Fruit fly (Drosophila melanogaster): ENCODE data around the gene CG15876.

CG15876 gene

dm6 chr3L:4694823-4695222 lies at the start of gene CG15876:
CG15876 (minus strand) TSS chr3L:4694845.
- TF ChIP-seq CTCF (optimal IDR thresholded peaks at IDR 0.05), result no peak
- no peak for TF ChIP-seq CG8478 (optimal IDR thresholded peaks at IDR 0.05)

DNA sequence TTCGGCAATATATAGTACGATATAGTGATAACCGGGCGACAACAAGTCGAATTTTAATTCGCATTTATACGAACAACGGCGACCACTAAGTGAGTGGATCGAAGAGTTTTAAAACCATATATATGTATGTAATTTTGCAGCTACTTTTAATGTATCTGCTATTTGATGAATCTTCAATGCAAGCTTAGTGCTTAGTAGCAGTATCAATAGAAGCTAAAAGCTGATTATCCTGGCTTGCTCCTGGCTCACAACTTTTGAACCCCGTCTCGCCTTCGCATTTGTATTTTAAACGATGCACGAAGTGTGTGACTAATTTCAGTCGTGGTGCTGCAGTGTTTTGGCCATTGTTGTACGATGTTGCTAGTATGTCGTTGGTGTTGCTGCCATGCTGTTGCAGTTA lies 42.0 kb upstream of the CG15876 start:
- TF ChIP-seq CTCF (optimal IDR thresholded peaks at IDR 0.05) (no peak), CG8478 (optimal IDR thresholded peaks at IDR 0.05) (no peak)

DNA sequence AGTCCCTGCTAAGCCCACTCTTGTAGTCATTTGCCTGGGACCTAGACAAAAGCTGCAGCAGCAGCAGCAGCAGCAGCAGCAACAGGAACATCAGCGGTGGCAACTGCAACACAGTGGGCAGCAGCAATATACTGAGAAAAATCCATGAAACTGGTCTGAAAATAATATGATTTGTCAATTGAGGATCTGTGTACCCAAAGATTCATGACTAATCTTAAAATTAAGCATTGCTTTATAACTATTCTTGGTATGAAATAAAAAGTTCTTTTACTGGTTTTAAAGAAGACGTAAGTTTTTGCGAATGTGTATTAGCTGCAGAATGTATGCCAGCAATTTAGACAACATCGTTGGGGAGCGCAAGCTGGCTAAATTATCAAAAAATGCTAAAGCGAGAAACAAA lies 37.0 kb upstream of the CG15876 start:
- TF ChIP-seq CG8478 (optimal IDR thresholded peaks at IDR 0.05) (no peak), CTCF (optimal IDR thresholded peaks at IDR 0.05) (no peak)

DNA sequence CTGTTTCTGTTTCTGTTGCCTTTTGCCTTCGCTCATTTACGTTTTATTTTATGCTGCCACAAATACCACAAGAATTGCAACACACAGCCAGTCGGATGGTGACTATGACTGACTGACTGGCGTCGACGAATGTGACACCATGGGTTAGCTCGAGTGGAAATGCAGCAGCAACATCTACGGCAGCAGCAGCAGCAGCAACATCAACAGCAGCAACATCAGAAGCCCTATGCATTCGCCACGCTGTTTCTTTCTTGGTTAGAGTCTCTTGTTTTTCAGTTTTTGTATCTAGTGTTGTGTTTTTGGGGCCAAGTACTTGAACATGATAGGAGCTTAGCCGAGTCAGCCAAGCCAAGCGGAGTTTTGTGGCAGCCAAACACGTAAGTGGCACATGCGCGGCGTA lies 35.2 kb upstream of the CG15876 start:
- no peak for TF ChIP-seq CTCF (optimal IDR thresholded peaks at IDR 0.05)
- no peak for TF ChIP-seq CG8478 (optimal IDR thresholded peaks at IDR 0.05)

DNA sequence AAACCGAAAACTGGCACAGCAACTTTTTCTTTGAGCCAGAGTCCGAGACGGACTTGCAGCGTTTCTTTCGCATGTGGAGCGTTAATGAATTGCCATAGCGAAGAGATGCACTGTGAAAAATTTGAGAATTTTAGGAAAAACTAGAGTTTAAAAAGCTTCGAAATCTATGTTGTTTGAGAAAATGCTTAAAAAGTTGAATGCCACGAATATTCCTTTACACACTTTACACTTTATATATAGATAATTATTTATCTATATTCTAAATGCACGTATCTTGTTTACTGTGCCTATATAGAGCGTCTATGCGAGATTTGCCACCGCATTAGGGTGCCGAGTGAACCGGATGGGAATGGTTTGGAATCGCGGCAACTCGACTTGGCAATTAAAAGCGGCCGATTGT lies 27.2 kb upstream of the CG15876 start:
- TF ChIP-seq CTCF (optimal IDR thresholded peaks at IDR 0.05) (no peak), CG8478 (optimal IDR thresholded peaks at IDR 0.05) (no peak)

DNA sequence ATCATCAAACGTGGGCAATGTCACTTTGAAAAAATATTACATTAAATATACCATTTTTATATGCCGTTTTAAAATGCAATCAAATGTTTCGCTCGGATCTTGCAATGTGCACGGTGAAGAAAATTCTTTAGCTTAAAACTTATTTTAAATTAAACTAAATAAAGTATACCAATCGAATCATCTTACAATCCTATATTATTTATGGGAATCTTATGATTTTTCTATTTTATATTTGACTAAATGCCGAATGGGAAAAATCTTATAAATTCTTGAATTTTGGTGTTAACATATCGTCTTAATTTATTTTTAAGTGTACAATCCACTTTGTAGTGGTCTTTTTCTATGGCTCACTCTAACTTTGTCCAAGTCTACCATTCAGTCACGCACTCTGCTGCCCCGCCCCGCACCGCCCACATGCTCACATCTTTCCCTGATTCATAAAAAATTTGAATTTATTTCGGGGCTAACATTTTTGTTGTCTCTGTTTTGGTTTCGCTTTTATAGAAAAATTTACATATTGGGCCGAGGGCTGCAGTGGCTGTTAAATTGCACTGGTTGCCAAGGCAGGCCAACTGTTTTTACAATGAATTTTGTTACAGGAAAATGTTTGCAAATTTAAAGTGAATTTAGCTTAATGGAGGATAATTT lies 26.0 kb upstream of the CG15876 start:
- TF ChIP-seq CG8478 (optimal IDR thresholded peaks at IDR 0.05) (no peak), CTCF (optimal IDR thresholded peaks at IDR 0.05) (no peak)

- no peak for TF ChIP-seq CG8478 (optimal IDR thresholded peaks at IDR 0.05)
- no peak for TF ChIP-seq CTCF (optimal IDR thresholded peaks at IDR 0.05)
Measured at dm6 chr3L:4719743-4720142, 25.1 kb upstream of the CG15876 start.

dm6 chr3L:4709790-4710189 lies 15.1 kb upstream of the CG15876 start, which contains the start of gene CG13712:
CG13712 (minus strand) TSS chr3L:4709890.
- TF ChIP-seq CTCF (optimal IDR thresholded peaks at IDR 0.05) (no peak), CG8478 (optimal IDR thresholded peaks at IDR 0.05) (no peak)

DNA sequence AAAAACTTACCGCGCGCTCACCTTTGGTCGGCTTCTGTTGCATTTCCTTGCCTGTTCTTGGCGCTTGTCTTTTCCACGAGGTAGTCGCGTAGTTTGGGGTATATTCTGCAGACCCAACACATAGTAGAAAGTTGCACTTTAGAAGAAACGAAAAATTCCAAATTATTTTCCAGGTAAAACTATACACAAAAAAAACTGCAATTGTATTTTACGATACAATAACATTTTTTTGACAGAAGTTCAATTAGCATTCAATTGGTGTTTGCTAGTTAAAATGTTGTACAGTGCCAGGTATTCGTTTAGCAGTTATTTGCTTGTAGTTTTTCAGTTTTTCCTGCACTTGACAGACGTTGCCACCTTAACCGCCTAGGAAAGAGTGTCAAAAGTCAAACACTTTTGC lies 13.9 kb upstream of the CG15876 start:
- TF ChIP-seq CG8478 (optimal IDR thresholded peaks at IDR 0.05) (no peak), CTCF (optimal IDR thresholded peaks at IDR 0.05) (no peak)

DNA sequence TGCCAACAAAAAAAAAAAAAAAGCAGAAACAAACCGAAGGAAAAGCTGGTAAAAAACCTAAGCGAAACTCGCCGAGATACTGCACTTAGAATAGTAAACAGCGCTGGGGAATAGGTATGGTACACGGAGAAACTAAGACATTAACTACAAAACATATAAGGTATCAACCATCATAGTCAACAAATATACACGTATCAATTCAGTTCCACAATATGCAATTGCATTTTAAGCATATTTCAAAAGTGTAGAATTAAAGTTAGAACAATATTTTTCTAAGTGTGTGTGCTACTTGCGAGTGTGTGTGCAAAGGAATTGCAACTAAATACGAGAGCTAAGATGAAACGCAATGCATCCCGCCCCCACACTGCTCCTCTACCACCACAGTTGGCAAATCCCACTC lies 13.2 kb upstream of the CG15876 start:
- TF ChIP-seq CG8478 (optimal IDR thresholded peaks at IDR 0.05) (no peak), CTCF (optimal IDR thresholded peaks at IDR 0.05) (no peak)

dm6 chr3L:4702003-4702402 lies 7.4 kb upstream of the CG15876 start:
- TF ChIP-seq CG8478 (optimal IDR thresholded peaks at IDR 0.05), result no peak
- TF ChIP-seq CTCF (optimal IDR thresholded peaks at IDR 0.05), result no peak

dm6 chr3L:4700091-4700490 lies 5.4 kb upstream of the CG15876 start:
- TF ChIP-seq CTCF (optimal IDR thresholded peaks at IDR 0.05), result no peak
- TF ChIP-seq CG8478 (optimal IDR thresholded peaks at IDR 0.05), result no peak

DNA sequence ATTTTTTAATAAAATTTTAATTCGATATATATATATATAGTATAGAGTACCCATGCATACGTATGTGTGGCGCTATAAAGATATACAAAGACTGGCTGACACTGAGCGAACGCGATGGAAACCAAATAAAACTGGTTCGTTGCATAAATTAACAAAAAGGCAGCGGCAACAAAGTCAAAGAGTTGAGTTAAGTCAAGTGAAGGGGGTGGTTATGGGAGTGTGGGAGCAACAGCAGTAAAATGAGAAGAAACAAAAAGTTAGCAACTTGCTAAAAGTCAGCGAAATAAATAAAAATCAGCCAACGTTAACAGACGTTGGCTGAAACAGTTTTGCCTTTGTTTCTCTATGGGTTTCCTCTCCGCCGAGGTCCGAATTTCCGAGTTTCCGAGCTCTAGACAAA lies 3.9 kb upstream of the CG15876 start:
- TF ChIP-seq CG8478 (optimal IDR thresholded peaks at IDR 0.05) (no peak), CTCF (optimal IDR thresholded peaks at IDR 0.05) (no peak)

- TF ChIP-seq CG8478 (optimal IDR thresholded peaks at IDR 0.05) (no peak), CTCF (optimal IDR thresholded peaks at IDR 0.05) (no peak)
Measured at dm6 chr3L:4698032-4698431, 3.4 kb upstream of the CG15876 start.

- TF ChIP-seq CTCF (optimal IDR thresholded peaks at IDR 0.05) (no peak), CG8478 (optimal IDR thresholded peaks at IDR 0.05) (no peak)
Measured at dm6 chr3L:4697301-4697700, 2.7 kb upstream of the CG15876 start, which contains the start of gene CG13713. CG13713 (plus strand) TSS chr3L:4697601.

DNA sequence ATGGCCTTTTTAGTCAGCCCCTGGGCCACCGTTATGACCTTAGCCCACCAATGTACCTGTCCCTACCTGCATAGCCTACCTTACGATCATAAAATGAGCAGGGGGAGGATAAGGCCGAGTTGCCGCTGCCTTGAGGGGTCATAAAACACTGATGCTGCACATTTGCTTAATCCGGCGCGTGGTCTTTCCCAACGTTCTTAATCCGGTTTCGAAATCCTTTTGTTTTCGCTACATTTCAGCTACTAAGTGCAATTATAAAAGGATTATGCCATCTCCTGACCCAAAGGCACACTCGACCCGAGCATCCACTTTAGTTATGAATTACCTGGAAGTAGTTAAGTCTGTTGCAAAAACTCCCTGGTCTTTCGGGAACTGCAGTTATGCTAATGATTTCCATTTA lies 1.7 kb upstream of the CG15876 start:
- TF ChIP-seq CTCF (optimal IDR thresholded peaks at IDR 0.05) (no peak), CG8478 (optimal IDR thresholded peaks at IDR 0.05) (no peak)
